Worm (Caenorhabditis elegans) whole organism, mixed stage, embryonic: Measurements from ENCODE around the gene F13D12.10.
A peak's percentile ranks its signal among the peaks of the same experiment; 100 is the strongest.

ENCODE experiments used
- ceh-43 ChIP-seq: fragments of 200-800 bp; sonication (Bioruptor generic); optimal IDR thresholded peaks from 2 replicates; lab custom pipeline; 2018; ENCODE audit warnings: mild to moderate bottlenecking, missing genetic modification characterization, moderate library complexity, missing compliant biosample characterization
- ceh-83 ChIP-seq: fragments of 200-800 bp; sonication (Bioruptor generic); optimal IDR thresholded peaks from 2 replicates; lab custom pipeline; 2018; ENCODE audit warnings: mild to moderate bottlenecking, missing genetic modification characterization, missing compliant biosample characterization
- ces-1 ChIP-seq: fragments of 150-350 bp; optimal IDR thresholded peaks from 2 replicates; lab custom pipeline; 2014; ENCODE audit warnings: missing biosample characterization, missing genetic modification reagents, missing genetic modification characterization
- elt-1 ChIP-seq: sonication (generic microtip); optimal IDR thresholded peaks from 2 replicates; lab custom pipeline; 2017; ENCODE audit warnings: missing genetic modification characterization, mild to moderate bottlenecking, missing compliant biosample characterization, antibody characterized with exemption, moderate library complexity, borderline replicate concordance; ENCODE audit not compliant: insufficient read depth
- flh-1 ChIP-seq: fragments of 200-800 bp; sonication (Bioruptor generic); optimal IDR thresholded peaks from 2 replicates; lab custom pipeline; 2018; ENCODE audit warnings: mild to moderate bottlenecking, missing genetic modification characterization, moderate library complexity, missing compliant biosample characterization
- lin-13 ChIP-seq: fragments of 150-350 bp; optimal IDR thresholded peaks from 2 replicates; lab custom pipeline; 2014; ENCODE audit warnings: missing biosample characterization, missing genetic modification characterization
- lin-32 ChIP-seq: fragments of 200-800 bp; sonication (Bioruptor generic); optimal IDR thresholded peaks from 2 replicates; lab custom pipeline; 2018; ENCODE audit warnings: mild to moderate bottlenecking, missing genetic modification characterization, missing compliant biosample characterization
- lsy-2 ChIP-seq: fragments of 150-350 bp; optimal IDR thresholded peaks from 2 replicates; lab custom pipeline; 2014; ENCODE audit warnings: missing biosample characterization, missing genetic modification characterization
- mab-5 ChIP-seq: fragments of 150-350 bp; optimal IDR thresholded peaks from 2 replicates; lab custom pipeline; 2014; ENCODE audit warnings: missing biosample characterization, missing genetic modification characterization
- nhr-12 ChIP-seq: fragments of 150-350 bp; optimal IDR thresholded peaks from 2 replicates; lab custom pipeline; 2014; ENCODE audit warnings: missing biosample characterization, missing genetic modification characterization
- nhr-2 ChIP-seq: fragments of 150-350 bp; optimal IDR thresholded peaks from 2 replicates; lab custom pipeline; 2014; ENCODE audit warnings: missing biosample characterization, missing genetic modification characterization
- nhr-237 ChIP-seq: fragments of 150-350 bp; optimal IDR thresholded peaks from 2 replicates; lab custom pipeline; 2014; ENCODE audit warnings: missing biosample characterization, missing genetic modification characterization
- pha-4 ChIP-seq: fragments of 150-350 bp; optimal IDR thresholded peaks from 2 replicates; lab custom pipeline; 2018; ENCODE audit warnings: missing biosample characterization, missing genetic modification reagents, missing genetic modification characterization
- sem-2 ChIP-seq: fragments of 200-800 bp; sonication (Bioruptor generic); optimal IDR thresholded peaks from 2 replicates; lab custom pipeline; 2018; ENCODE audit warnings: mild to moderate bottlenecking, missing genetic modification characterization, missing compliant biosample characterization
- sptf-1 ChIP-seq: sonication (generic microtip); optimal IDR thresholded peaks from 2 replicates; lab custom pipeline; 2017; ENCODE audit warnings: mild to moderate bottlenecking, missing genetic modification characterization, moderate library complexity, missing compliant biosample characterization
- unc-39 ChIP-seq: fragments of 150-350 bp; optimal IDR thresholded peaks from 2 replicates; lab custom pipeline; 2014; ENCODE audit warnings: missing biosample characterization, missing genetic modification characterization
- ztf-11 ChIP-seq: fragments of 150-350 bp; optimal IDR thresholded peaks from 2 replicates; lab custom pipeline; 2014; ENCODE audit warnings: missing biosample characterization, missing genetic modification characterization

Gene F13D12.10

DNA sequence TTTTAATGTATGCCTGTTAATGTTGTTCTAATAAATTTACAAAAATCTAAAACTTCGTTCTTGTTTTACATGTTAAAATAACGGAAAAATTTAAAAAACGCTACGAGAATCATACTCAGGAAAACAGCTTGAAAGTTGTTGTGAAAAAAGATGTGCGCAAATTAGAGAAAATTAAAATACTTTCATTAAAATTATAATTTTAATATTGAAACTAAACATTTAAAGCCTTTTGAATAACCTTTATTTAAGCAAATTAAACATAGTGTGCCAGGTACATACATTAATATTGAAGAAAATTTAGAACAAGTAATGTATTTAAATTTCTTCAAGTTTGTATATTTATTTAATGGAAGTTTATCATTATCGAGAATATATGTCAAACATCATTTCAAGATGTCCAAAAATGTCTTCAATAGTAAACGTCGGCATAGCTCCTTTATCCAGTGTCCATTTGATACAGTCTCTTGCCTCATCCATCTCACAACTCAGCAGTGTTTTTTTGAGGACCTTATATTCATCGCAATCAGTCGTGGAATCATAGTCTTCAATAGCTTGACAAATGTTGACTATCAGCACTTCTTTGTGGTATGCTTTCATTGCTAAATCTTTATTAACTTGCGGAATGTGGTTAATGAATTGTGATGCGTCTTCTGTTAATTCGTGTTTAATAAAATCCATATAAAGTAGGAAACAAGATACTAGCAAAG is 48.4 kb downstream of the F13D12.10 start:
- TF ChIP-seq ces-1 (GFP tag; lab: Kevin White, UChicago) (peak; percentile 64), pha-4 (tag; lab: Kevin White, UChicago) (no peak), ceh-43 (GFP tag; lab: Kevin White, UChicago) (no peak), ztf-11 (no peak), lsy-2 (tag; lab: Kevin White, UChicago) (peak; percentile 10), sem-2 (GFP tag; lab: Kevin White, UChicago) (no peak), sptf-1 (tag; lab: Kevin White, UChicago) (no peak), unc-39 (no peak), lin-32 (no peak), nhr-2 (tag; lab: Kevin White, UChicago) (peak; percentile 60), mab-5 (no peak), ceh-83 (GFP tag; lab: Kevin White, UChicago) (no peak)

DNA sequence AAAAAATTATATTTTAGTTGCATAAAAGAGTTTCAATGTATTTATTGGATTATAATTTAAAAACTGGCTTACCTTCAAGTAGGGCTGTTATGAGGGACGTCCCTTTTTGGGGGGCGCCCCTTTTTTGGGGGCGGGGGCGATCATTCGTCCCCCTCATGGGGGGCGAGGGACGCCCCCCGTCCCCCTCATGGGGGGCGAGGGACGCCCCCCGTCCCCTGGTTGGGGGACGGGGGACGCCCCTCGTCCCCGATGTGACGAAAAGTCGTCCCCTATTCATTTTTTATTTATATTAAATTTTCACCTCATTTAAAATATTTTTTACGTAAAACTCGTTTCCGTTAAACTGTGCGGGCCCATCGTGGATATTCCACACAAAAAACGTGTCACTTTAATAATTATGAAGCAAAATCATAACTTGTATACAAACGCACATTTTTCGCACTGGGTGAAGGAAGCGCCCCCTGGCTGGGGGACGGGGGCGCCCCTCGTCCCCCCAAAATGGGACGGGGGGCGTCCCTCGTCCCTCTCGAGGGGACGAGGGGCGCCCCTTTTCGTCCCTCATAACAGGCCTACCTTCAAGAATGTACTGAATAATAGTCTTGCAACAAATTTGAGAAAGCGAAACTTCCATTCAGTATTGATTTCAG is 52.0 kb downstream of the F13D12.10 start:
- no peak for TF ChIP-seq lin-13 (tag; lab: Kevin White, UChicago)
- TF ChIP-seq nhr-237 (tag; lab: Kevin White, UChicago): no peak
- no peak for TF ChIP-seq ceh-43 (GFP tag; lab: Kevin White, UChicago)
- no peak for TF ChIP-seq unc-39
- TF ChIP-seq elt-1: no peak
- TF ChIP-seq ztf-11: no peak
- no peak for TF ChIP-seq flh-1 (GFP tag; lab: Kevin White, UChicago)
- no peak for TF ChIP-seq nhr-12 (tag; lab: Kevin White, UChicago)
